Worm (Caenorhabditis elegans) whole organism, L2 larva: ENCODE measurements around the gene arle-14.

ENCODE experiments used
- aly-2 ChIP-seq: fragments of 150-350 bp; optimal IDR thresholded peaks from 2 replicates; lab custom pipeline; 2014; ENCODE audit warnings: missing biosample characterization, missing genetic modification characterization
- blmp-1 ChIP-seq: sonication (generic microtip); optimal IDR thresholded peaks from 2 replicates; lab custom pipeline; 2017; ENCODE audit warnings: missing genetic modification characterization, mild to moderate bottlenecking, missing compliant biosample characterization, antibody characterized with exemption, moderate library complexity; ENCODE audit not compliant: insufficient read depth
- elt-1 ChIP-seq: fragments of 150-350 bp; optimal IDR thresholded peaks from 2 replicates; lab custom pipeline; 2014; ENCODE audit warnings: missing biosample characterization, missing genetic modification characterization
- elt-3 ChIP-seq: sonication (generic microtip); optimal IDR thresholded peaks from 2 replicates; lab custom pipeline; 2017; ENCODE audit warnings: missing biosample characterization, missing genetic modification characterization
- fos-1 ChIP-seq: fragments of 150-350 bp; optimal IDR thresholded peaks from 2 replicates; lab custom pipeline; 2014; ENCODE audit warnings: missing biosample characterization, missing genetic modification characterization
- gmeb-1 ChIP-seq: fragments of 150-350 bp; optimal IDR thresholded peaks from 2 replicates; lab custom pipeline; 2014; ENCODE audit warnings: missing biosample characterization, missing genetic modification characterization
- lin-13 ChIP-seq: fragments of 150-350 bp; optimal IDR thresholded peaks from 2 replicates; lab custom pipeline; 2014; ENCODE audit warnings: missing biosample characterization, missing genetic modification reagents, missing genetic modification characterization
- nhr-237 ChIP-seq: fragments of 150-350 bp; optimal IDR thresholded peaks from 2 replicates; lab custom pipeline; 2014; ENCODE audit warnings: missing biosample characterization, missing genetic modification characterization
- nhr-77 ChIP-seq: fragments of 150-350 bp; optimal IDR thresholded peaks from 2 replicates; lab custom pipeline; 2014; ENCODE audit warnings: missing biosample characterization, missing genetic modification characterization
- snpc-4 ChIP-seq: fragments of 150-350 bp; optimal IDR thresholded peaks from 2 replicates; lab custom pipeline; 2014; ENCODE audit warnings: missing biosample characterization, missing genetic modification characterization
- unc-62 ChIP-seq: fragments of 150-350 bp; optimal IDR thresholded peaks from 2 replicates; lab custom pipeline; 2014; ENCODE audit warnings: missing biosample characterization, missing genetic modification reagents, missing genetic modification characterization
- ztf-11 ChIP-seq: sonication (generic microtip); optimal IDR thresholded peaks from 2 replicates; lab custom pipeline; 2017; ENCODE audit warnings: missing biosample characterization, missing genetic modification characterization

ce11 chrIII:5692690-5693089 is at the start of gene arle-14, which contains the start of gene abi-1:
- TF ChIP-seq elt-1 (no peak), aly-2 (tag; lab: Kevin White, UChicago) (no peak), snpc-4 (no peak), blmp-1 (no peak), nhr-237 (tag; lab: Kevin White, UChicago) (no peak), nhr-77 (tag; lab: Kevin White, UChicago) (no peak), ztf-11 (tag; lab: Kevin White, UChicago) (no peak), elt-3 (no peak), lin-13 (GFP tag; lab: Kevin White, UChicago) (no peak), fos-1 (tag; lab: Kevin White, UChicago) (no peak), gmeb-1 (tag; lab: Kevin White, UChicago) (no peak), unc-62 (GFP tag; lab: Kevin White, UChicago) (no peak)
